Worm (Caenorhabditis elegans) whole organism, dauer: Measurements from ENCODE around the gene ttx-3.

ENCODE experiments used
- unc-62 ChIP-seq: sonication (generic microtip); optimal IDR thresholded peaks from 2 replicates; lab custom pipeline; 2017; ENCODE audit warnings: missing biosample characterization, missing genetic modification reagents, missing genetic modification characterization

Gene ttx-3

DNA sequence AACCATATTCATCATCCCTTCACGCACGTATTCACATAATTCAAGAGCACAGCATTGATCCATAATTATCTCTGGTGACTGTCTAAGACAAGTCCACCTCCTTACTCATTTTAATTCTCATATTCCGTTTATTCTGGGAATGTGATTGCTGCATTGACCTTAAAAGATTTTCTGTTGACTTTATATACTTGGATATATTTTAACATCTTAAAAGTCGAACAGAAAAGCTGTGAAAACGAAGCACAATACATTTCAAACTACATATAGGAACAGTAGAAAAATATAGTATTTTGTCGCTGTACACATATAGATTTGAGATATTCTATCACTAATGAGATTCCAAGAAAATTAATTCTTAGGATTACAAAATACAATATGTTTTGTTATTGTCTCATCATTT is 16.9 kb downstream of the ttx-3 start:
- no peak for TF ChIP-seq unc-62 (GFP tag; lab: Kevin White, UChicago)

DNA sequence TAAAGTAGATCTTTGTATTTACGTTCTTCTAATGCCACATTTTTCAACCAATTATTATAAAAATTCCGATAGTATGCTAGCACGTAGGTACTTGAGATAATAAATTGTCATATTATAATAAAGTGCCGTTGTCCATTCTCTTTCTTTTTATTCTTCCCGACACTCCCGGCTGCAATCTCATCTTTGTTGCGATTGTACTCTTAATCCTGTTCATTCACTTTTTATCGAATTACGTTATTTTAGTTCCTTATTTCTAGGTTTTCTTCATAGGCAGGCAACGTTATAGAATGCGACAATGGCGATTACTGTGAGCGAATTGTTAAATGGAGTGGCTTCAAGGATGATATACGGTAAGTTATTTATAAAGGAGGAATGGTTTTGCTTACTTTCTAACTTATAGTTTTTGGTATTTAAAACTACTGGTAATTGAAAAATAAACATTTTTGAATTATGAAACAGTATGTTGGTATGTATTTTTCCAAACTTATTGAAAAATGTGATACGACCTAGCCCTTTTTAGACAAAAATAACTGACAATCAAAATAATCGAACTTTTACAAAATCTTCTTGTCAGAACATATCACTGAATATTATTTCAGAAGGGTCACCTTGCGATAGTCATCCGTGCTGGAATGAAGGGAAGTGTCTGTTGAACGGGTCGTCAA is 23.2 kb downstream of the ttx-3 start, which contains the start of gene C40H5.2:
TSS of gene C40H5.2 (plus strand) at position 256 of the 665 bp plus-strand sequence.
- TF ChIP-seq unc-62 (GFP tag; lab: Kevin White, UChicago): no peak

DNA sequence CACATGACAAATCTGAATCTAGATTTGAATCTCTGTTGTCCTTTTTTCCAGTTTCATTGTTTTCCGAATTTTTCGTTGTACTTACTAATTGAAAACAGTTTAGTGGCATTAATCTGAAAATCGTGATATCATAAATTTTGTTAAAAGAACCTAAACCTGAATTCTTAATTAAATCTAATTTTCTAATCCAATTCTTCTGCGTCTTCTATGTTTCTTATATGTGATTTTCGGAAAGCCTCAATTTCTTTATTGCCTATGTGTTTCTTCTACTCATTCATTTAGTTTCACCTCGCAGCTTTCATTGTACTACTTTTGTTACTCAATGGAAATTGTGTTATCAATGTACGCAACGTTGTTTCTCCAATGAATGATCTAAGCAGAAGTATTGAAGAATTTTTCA is 25.5 kb downstream of the ttx-3 start:
- no peak for TF ChIP-seq unc-62 (GFP tag; lab: Kevin White, UChicago)

DNA sequence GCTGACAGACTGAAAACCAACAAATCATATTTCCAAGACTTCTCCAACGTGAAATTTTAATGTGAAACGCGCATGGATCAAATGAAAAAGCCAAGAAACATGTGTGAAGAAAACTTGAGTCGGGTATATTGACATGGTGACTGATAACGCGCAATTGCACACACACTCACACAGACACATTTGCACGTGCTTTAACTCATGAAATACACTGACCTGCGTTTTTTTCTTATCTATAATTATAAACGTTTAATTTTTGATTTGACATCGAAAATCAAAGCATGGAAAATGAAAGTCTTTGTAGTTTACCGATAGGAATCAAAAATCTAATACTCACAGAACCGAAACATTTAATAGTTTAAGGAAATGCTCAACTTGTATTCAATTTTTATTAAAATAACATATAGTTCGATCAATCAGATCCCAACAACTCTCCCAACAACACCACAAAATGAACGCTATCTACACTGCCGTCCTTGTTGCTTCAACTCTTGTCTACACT is 30.5 kb downstream of the ttx-3 start, which contains the start of gene nspa-9:
TSS of gene nspa-9 (plus strand) at position 449 of the 499 bp plus-strand sequence.
- no peak for TF ChIP-seq unc-62 (GFP tag; lab: Kevin White, UChicago)

DNA sequence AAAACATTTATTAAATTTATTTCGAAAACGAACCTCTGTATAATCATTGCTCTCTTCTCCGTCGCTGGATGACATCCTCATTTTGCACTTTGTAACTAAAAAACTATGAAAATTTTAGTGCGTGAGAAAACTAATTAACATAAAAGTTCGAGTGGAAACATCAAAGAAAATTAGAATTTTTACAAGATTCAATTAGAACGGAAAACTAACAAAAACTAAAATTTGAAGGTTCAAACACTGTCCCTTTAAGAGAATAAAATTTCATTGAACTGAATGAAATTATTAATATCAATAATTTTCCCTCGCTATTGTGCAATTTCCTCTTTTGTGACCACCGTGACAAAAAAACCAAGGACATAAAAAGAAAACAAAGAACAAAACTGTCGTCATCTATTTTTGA is 32.1 kb downstream of the ttx-3 start, which contains the start of gene D1053.3:
TSS of gene D1053.3 (minus strand) at position 101 of the 400 bp plus-strand sequence.
- no peak for TF ChIP-seq unc-62 (GFP tag; lab: Kevin White, UChicago)

DNA sequence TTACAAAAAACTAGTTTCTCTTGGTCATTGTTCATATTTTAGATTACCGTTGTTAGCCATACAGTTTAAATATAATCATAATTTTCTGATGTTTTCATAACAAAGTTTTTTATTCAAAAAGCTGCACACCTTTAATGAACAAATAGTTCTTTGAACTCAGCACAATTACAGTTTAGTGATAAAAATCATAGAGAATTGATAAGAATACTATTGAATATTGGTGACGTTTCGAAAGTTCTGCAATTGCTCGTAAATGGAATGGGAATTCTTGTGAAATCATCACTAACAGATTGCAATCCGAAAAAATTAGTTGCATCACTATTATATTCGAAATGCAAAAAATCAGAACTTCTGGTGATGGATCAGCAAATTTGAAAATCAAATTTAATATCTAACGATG is 35.1 kb downstream of the ttx-3 start:
- no peak for TF ChIP-seq unc-62 (GFP tag; lab: Kevin White, UChicago)

DNA sequence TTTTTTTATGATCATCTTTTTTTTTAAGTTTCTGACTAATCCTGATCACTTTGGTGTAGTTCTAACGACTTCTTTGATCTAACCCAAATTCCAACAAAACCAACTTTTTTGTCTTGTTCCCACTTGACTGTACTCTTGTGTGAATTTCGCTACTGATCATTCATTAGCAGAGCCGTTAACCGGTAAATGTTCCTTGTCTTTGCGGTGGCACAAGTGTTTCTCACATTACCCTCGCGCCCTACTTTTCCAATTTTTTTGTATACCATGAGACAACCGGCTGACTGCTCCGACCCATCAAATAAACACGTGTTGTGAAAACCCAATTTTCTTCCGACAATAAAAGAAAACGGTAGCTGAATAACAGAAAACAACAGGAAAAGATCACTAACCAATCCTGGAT is 36.4 kb downstream of the ttx-3 start:
- TF ChIP-seq unc-62 (GFP tag; lab: Kevin White, UChicago): no peak

DNA sequence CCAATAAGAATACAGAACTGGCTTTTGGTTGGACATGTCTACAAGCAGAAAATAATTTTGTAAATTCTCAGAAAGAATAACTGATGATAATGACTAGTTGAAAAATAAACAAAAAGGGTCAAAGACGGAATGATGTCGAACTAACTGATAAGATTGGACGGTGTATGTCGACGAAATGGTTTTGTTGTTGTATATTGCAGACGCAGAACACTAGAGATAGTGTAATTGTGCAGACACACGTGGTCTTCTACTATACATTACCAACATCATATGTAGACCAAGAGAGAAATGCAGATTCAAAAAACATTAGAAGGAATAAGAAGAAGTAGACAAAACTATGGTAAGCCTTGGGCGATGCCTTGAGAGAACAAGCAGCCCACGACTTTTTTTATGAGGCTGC is 41.4 kb downstream of the ttx-3 start, which contains the start of the genes gst-42 and D1053.2:
TSS of gene gst-42 (minus strand) at position 176 of the 400 bp plus-strand sequence.
TSS of gene D1053.2 (plus strand) at position 391 of the 400 bp plus-strand sequence.
- TF ChIP-seq unc-62 (GFP tag; lab: Kevin White, UChicago): no peak

DNA sequence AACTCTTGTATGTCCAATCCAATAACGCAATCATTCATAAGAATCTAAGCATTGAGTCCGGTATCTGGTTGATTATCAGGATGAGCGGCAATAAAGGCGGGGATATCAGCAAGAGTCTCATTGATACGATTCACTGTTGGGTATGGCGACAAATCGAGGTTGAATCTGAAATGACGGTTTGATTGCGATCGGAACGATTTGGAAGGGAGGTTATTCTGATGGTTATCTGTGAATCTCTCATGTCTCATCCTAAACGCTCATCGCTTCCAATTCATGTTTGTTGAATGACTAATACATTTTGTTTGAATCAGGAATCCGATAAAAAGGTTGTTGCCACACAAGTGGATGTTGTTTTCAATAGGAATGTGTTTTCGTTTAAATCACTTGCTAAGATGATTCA is 42.7 kb downstream of the ttx-3 start:
- TF ChIP-seq unc-62 (GFP tag; lab: Kevin White, UChicago): no peak

DNA sequence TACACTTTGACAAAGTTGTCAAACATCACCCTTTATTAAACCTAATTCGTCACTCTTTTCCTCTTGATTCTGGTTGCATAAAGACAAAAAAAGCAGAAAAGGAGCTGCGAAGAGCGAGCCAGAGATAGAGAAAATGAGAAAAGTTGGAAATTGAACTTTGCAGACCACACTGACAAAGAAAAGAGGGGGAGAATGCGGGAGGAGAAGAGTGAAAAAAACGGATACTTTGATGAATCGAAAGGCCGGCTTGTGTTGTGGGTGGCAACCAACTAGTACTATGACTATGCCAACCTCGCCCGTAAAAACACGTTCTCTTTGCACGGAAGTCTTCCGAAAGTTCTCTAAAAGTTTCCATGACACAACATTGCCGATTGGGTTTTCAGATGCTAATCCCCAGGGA is 43.5 kb downstream of the ttx-3 start:
- TF ChIP-seq unc-62 (GFP tag; lab: Kevin White, UChicago): no peak

DNA sequence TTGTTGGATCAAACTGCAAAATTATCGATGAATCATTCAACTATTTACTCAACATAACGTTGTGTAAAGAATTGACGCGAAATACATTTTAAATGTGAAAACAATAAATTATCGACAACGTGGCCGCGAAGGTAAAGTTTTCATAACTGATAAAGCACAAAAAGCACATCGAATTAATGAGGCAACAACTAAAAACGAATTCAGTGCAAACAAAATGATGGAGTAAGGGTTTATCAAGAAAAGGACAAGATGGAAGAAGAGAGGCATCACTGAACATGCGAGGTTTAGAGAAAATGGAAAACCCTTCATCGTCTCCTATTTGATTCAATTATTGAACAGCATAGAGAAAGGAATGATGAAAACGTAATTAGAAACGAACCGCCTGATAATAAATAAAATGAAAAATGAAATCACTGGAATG is 45.4 kb downstream of the ttx-3 start, which contains the start of gene D1053.4:
TSS of gene D1053.4 (minus strand) at position 20 of the 421 bp plus-strand sequence.
- no peak for TF ChIP-seq unc-62 (GFP tag; lab: Kevin White, UChicago)

DNA sequence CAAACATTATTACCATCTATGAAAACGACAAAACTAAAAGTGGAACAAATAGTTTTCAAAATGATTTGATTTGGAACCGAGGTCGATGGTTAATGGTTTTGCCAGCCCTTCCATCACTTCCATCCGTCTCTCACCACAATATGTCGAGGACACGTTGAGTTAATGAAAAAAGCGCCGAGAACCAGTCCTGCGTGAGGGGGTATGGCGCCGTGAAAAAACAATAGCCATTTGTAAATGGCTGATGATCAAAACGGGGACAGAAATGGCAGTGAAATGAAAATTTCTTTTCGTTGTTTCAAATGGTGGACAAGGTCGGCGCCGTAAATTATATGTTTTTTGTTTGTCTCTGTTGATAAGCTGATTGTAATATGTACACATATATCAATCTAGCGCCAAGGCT is 49.1 kb downstream of the ttx-3 start:
- no peak for TF ChIP-seq unc-62 (GFP tag; lab: Kevin White, UChicago)

DNA sequence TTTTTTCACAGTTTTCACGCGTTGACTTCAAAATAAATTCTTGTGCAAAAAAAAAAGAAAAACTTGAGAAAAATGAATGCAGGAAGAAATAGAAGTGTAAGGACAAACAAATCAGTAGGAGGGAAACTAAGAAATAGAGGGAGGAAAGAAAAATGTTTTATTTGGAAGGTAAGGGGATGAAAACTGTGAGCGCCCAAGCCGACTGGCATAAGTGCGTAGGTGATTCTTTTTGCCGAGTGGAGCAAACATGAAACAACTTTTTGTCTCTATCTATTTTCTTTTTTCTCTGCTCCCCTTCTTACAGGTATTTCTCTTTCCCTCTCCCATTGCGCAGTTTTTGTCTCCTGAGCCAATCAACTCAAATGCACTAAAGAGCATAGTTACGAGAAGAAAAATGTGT is 50.4 kb downstream of the ttx-3 start:
- TF ChIP-seq unc-62 (GFP tag; lab: Kevin White, UChicago): no peak

DNA sequence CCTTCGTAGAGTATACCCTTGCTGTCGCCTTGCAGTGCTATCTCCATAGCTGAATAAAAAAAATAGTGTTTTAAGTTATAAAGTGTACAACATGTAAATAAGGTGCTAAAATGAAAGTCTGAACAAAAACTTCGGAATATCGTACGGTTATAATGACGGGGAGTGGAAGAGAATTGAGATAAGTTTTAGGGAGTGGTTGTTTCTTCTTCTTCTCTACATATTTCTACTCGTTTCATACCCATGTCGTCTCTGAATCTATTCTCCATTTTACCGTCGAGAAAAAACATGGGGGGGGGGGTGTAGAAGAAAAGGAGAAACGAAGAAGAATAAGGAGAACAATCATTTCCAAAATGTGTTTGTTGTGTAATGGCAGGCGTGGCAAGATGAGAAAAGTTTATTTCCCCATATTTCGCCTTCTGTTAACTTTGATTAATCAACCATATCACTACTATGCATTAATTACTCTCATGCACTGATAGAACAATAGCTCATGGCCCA is 52.7 kb downstream of the ttx-3 start, which contains the start of gene C44C10.9:
TSS of gene C44C10.9 (minus strand) at position 51 of the 498 bp plus-strand sequence.
- no peak for TF ChIP-seq unc-62 (GFP tag; lab: Kevin White, UChicago)
